Worm (Caenorhabditis elegans) whole organism, L4 larva: Measurements from ENCODE around the gene eif-1.A.

ENCODE experiments used
- D1046.2 ChIP-seq: fragments of 200-800 bp; sonication (Bioruptor generic); IDR thresholded peaks from 2 replicates; pipeline ENCODE4 v1.3.6; 2022; ENCODE audit warnings: missing genetic modification characterization, missing compliant biosample characterization
- F26F4.8 ChIP-seq: fragments of 200-800 bp; sonication (Bioruptor generic); conservative IDR thresholded peaks from 2 replicates; pipeline ENCODE4 v1.3.6; 2022; ENCODE audit warnings: missing genetic modification characterization, missing compliant biosample characterization
- F49E8.2 ChIP-seq: sonication (generic microtip); optimal IDR thresholded peaks from 2 replicates; lab custom pipeline; 2016; ENCODE audit warnings: missing compliant biosample characterization, mild to moderate bottlenecking, missing genetic modification characterization, borderline replicate concordance
- R02D3.7 ChIP-seq: fragments of 150-350 bp; sonication (generic microtip); optimal IDR thresholded peaks from 3 replicates; lab custom pipeline; 2014; ENCODE audit warnings: missing biosample characterization, missing genetic modification characterization
- T20F7.1 ChIP-seq: fragments of 200-800 bp; sonication (Bioruptor generic); optimal IDR thresholded peaks from 2 replicates; lab custom pipeline; 2018; ENCODE audit warnings: mild to moderate bottlenecking, missing genetic modification characterization, missing compliant biosample characterization
- Y75B8A.6 ChIP-seq: fragments of 200-800 bp; sonication (Bioruptor generic); IDR thresholded peaks from 2 replicates; pipeline ENCODE4 v1.3.6; 2022; ENCODE audit warnings: missing genetic modification reagents, missing genetic modification characterization, missing compliant biosample characterization
- aha-1 ChIP-seq: fragments of 150-350 bp; peaks from one replicate; lab custom pipeline; 2014; ENCODE audit warnings: missing biosample characterization, missing genetic modification characterization
- ama-1 ChIP-seq: fragments of 150-350 bp; optimal IDR thresholded peaks from 2 replicates; lab custom pipeline; 2014; ENCODE audit warnings: inconsistent platforms, mixed read lengths
- arid-1 ChIP-seq: fragments of 200-800 bp; sonication (Bioruptor generic); conservative IDR thresholded peaks from 2 replicates; pipeline ENCODE4 v1.3.6; 2022; ENCODE audit warnings: missing genetic modification reagents, missing genetic modification characterization, missing compliant biosample characterization
- attf-4 ChIP-seq: sonication (generic microtip); optimal IDR thresholded peaks from 3 replicates; lab custom pipeline; 2017; ENCODE audit warnings: missing biosample characterization, missing genetic modification characterization
- ces-1 ChIP-seq: fragments of 150-350 bp; sonication (generic microtip); optimal IDR thresholded peaks from 4 replicates; lab custom pipeline; 2014; ENCODE audit warnings: missing biosample characterization, missing genetic modification reagents, missing genetic modification characterization
- cey-2 ChIP-seq: sonication (generic microtip); optimal IDR thresholded peaks from 3 replicates; lab custom pipeline; 2017; ENCODE audit warnings: missing genetic modification characterization, mild to moderate bottlenecking, missing compliant biosample characterization, antibody characterized with exemption, borderline replicate concordance; ENCODE audit not compliant: insufficient read depth
- daf-16 ChIP-seq, 3 experiments: sonication (generic microtip); optimal IDR thresholded peaks; 2 replicates each; lab custom pipeline; 2016 to 2017; ENCODE audit warnings: missing genetic modification characterization in 3 of 3, missing genetic modification reagents in 3 of 3, mild to moderate bottlenecking in 2 of 3, missing compliant biosample characterization in 2 of 3, missing biosample characterization in 1 of 3, moderate library complexity in 1 of 3
- daf-19 ChIP-seq: fragments of 200-800 bp; sonication (Bioruptor generic); conservative IDR thresholded peaks from 2 replicates; pipeline ENCODE4 v1.3.6; 2022; ENCODE audit warnings: missing genetic modification characterization, missing compliant biosample characterization
- dve-1 ChIP-seq: sonication (generic microtip); optimal IDR thresholded peaks from 2 replicates; lab custom pipeline; 2017; ENCODE audit warnings: antibody characterized with exemption, mild to moderate bottlenecking, missing genetic modification characterization, missing compliant biosample characterization; ENCODE audit not compliant: insufficient read depth
- egl-43 ChIP-seq: fragments of 200-800 bp; sonication (Bioruptor generic); IDR thresholded peaks from 2 replicates; pipeline ENCODE4 v1.3.6; 2022; ENCODE audit warnings: missing genetic modification reagents, missing genetic modification characterization, missing compliant biosample characterization
- fos-1 ChIP-seq: fragments of 150-350 bp; optimal IDR thresholded peaks from 2 replicates; lab custom pipeline; 2014; ENCODE audit warnings: missing biosample characterization, missing genetic modification characterization
- hlh-11 ChIP-seq: fragments of 200-800 bp; sonication (Bioruptor generic); optimal IDR thresholded peaks from 2 replicates; lab custom pipeline; 2018; ENCODE audit warnings: mild to moderate bottlenecking, missing genetic modification characterization, missing compliant biosample characterization
- hlh-30 ChIP-seq: sonication (generic microtip); optimal IDR thresholded peaks from 2 replicates; lab custom pipeline; 2017; ENCODE audit warnings: antibody characterized with exemption, mild to moderate bottlenecking, missing genetic modification characterization, missing compliant biosample characterization; ENCODE audit not compliant: insufficient read depth
- lin-13 ChIP-seq: fragments of 150-350 bp; optimal IDR thresholded peaks from 2 replicates; lab custom pipeline; 2014; ENCODE audit warnings: missing biosample characterization, missing genetic modification reagents, missing genetic modification characterization
- lin-39 ChIP-seq: fragments of 150-350 bp; optimal IDR thresholded peaks from 2 replicates; lab custom pipeline; 2014; ENCODE audit warnings: missing biosample characterization, missing genetic modification reagents, missing genetic modification characterization
- lir-3 ChIP-seq: sonication (generic microtip); optimal IDR thresholded peaks from 2 replicates; lab custom pipeline; 2016; ENCODE audit warnings: mild to moderate bottlenecking, missing genetic modification characterization, missing compliant biosample characterization
- mdl-1 ChIP-seq, 2 experiments: fragments of 150-350 bp in 1 of 2; sonication (generic microtip) in 1 of 2; optimal IDR thresholded peaks; 2 replicates each; lab custom pipeline; 2014 to 2017; ENCODE audit warnings: missing biosample characterization in 2 of 2, missing genetic modification characterization in 2 of 2
- mep-1 ChIP-seq: fragments of 150-350 bp; sonication (generic microtip); optimal IDR thresholded peaks from 3 replicates; lab custom pipeline; 2014; ENCODE audit warnings: missing biosample characterization, missing genetic modification characterization
- mes-2 ChIP-seq: sonication (generic microtip); optimal IDR thresholded peaks from 2 replicates; lab custom pipeline; 2016; ENCODE audit warnings: missing genotype, mild to moderate bottlenecking, missing genetic modification characterization, missing compliant biosample characterization; ENCODE audit not compliant: poor library complexity, severe bottlenecking
- mxl-3 ChIP-seq: fragments of 200-800 bp; sonication (Bioruptor generic); optimal IDR thresholded peaks from 2 replicates; lab custom pipeline; 2018; ENCODE audit warnings: mild to moderate bottlenecking, missing genetic modification characterization, missing compliant biosample characterization
- nhr-237 ChIP-seq: sonication (generic microtip); optimal IDR thresholded peaks from 2 replicates; lab custom pipeline; 2017; ENCODE audit warnings: missing biosample characterization, missing genetic modification characterization
- nhr-25 ChIP-seq: sonication (generic microtip); optimal IDR thresholded peaks from 2 replicates; lab custom pipeline; 2017; ENCODE audit warnings: missing genetic modification characterization, mild to moderate bottlenecking, missing compliant biosample characterization, antibody characterized with exemption, moderate library complexity, borderline replicate concordance; ENCODE audit not compliant: insufficient read depth
- nhr-28 ChIP-seq: fragments of 150-350 bp; optimal IDR thresholded peaks from 2 replicates; lab custom pipeline; 2014; ENCODE audit warnings: missing biosample characterization, missing genetic modification characterization
- nhr-42 ChIP-seq: fragments of 200-800 bp; sonication (Bioruptor generic); IDR thresholded peaks from 2 replicates; pipeline ENCODE4 v1.3.6; 2022; ENCODE audit warnings: missing genetic modification characterization, missing compliant biosample characterization
- nhr-48 ChIP-seq: sonication (generic microtip); optimal IDR thresholded peaks from 2 replicates; lab custom pipeline; 2016; ENCODE audit warnings: mild to moderate bottlenecking, missing genetic modification characterization, missing compliant biosample characterization
- set-16 ChIP-seq: fragments of 200-800 bp; sonication (Bioruptor generic); IDR thresholded peaks from 2 replicates; pipeline ENCODE4 v1.3.6; 2022; ENCODE audit warnings: missing genetic modification reagents, missing genetic modification characterization, missing compliant biosample characterization
- skn-1 ChIP-seq: fragments of 150-350 bp; optimal IDR thresholded peaks from 2 replicates; lab custom pipeline; 2014; ENCODE audit warnings: missing biosample characterization, missing genetic modification characterization
- snpc-1.2 ChIP-seq: fragments of 200-800 bp; sonication (Bioruptor generic); IDR thresholded peaks from 2 replicates; pipeline ENCODE4 v1.3.6; 2022; ENCODE audit warnings: missing genetic modification reagents, missing genetic modification characterization, missing compliant biosample characterization
- tag-97 ChIP-seq: fragments of 200-800 bp; sonication (Bioruptor generic); IDR thresholded peaks from 2 replicates; pipeline ENCODE4 v1.3.6; 2022; ENCODE audit warnings: missing genetic modification characterization, missing compliant biosample characterization
- tra-1 ChIP-seq: fragments of 200-800 bp; sonication (Bioruptor generic); IDR thresholded peaks from 2 replicates; pipeline ENCODE4 v1.3.6; 2022; ENCODE audit warnings: missing genetic modification reagents, missing genetic modification characterization, missing compliant biosample characterization
- unc-130 ChIP-seq: sonication (generic microtip); optimal IDR thresholded peaks from 2 replicates; lab custom pipeline; 2016; ENCODE audit warnings: missing genetic modification reagents, missing genetic modification characterization, missing compliant biosample characterization
- unc-62 ChIP-seq, 3 experiments: fragments of 150-350 bp in 1 of 3; sonication (generic microtip); optimal IDR thresholded peaks in 2 of 3; peaks in 1 of 3; 1 replicate in 1 of 3; 2 replicates in 2 of 3; lab custom pipeline; 2014 to 2017; ENCODE audit warnings: missing biosample characterization in 3 of 3, missing genetic modification characterization in 3 of 3, missing genetic modification reagents in 3 of 3, missing genotype in 1 of 3
- zip-2 ChIP-seq: fragments of 150-350 bp; optimal IDR thresholded peaks from 2 replicates; lab custom pipeline; 2014; ENCODE audit warnings: missing biosample characterization, missing genetic modification characterization
- ztf-11 ChIP-seq: fragments of 150-350 bp; optimal IDR thresholded peaks from 2 replicates; lab custom pipeline; 2014; ENCODE audit warnings: missing biosample characterization, missing genetic modification characterization

eif-1.A gene

DNA sequence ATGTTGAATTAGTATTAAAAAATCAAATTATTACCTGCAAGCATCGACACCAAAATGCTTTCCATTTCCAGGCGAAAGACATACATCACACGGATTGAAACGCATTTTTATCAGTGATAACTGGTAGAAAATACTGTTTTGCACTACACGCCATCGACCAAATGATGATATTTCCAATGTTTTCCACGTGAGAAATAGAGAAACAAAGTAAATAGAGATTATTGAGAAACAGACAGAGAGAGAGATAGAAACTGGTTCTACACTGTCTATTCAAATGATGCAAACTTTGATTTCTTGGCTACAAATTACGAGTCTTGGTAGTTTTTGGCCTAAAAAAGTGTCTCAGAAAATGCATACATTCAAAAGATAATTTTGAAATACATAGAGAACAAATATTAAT is 22.4 kb upstream of the eif-1.A start, which contains the start of gene nhr-104 (continued):
- no peak for TF ChIP-seq F49E8.2 (tag; lab: Kevin White, UChicago)
- TF ChIP-seq lin-39 (tag; lab: Kevin White, UChicago): no peak
- no peak for TF ChIP-seq ama-1 (lab: Kevin White, UChicago)
- TF ChIP-seq ces-1 (GFP tag; lab: Kevin White, UChicago): no peak
- peak; percentile 67 for TF ChIP-seq hlh-30 (tag; lab: Kevin White, UChicago)
- no peak for TF ChIP-seq ztf-11
- TF ChIP-seq lir-3: no peak
- no peak for TF ChIP-seq daf-19 (GFP tag; lab: Robert Waterston, UW)
- TF ChIP-seq skn-1 (tag; lab: Kevin White, UChicago): no peak
- no peak for TF ChIP-seq nhr-237 (tag; lab: Kevin White, UChicago)
- TF ChIP-seq tra-1 (GFP tag; lab: Robert Waterston, UW): no peak

DNA sequence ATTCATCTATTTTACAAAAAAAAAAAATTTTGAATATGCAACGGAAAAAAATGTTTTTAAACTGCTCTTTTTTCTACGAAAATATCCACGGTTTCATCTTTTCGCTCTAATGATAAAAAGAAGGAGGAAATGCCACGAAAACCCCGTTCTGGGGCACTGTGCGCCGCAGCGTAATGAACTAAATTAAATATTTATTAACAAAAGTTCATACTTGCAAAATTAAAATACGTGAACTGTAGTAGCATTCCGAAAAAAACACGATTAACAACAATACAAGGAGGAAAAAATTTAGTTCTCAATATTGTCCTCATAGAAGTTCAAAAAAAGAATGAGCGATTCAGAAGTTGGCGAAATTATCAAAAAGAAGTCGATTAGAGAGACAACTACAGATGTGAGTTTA is 21.3 kb upstream of the eif-1.A start, which contains the start of gene R11E3.1:
R11E3.1 (plus strand) TSS at position 301 of the 400 bp plus-strand sequence.
- TF ChIP-seq mes-2 (tag; lab: Kevin White, UChicago) (no peak), D1046.2 (GFP tag; lab: Robert Waterston, UW) (no peak), nhr-237 (tag; lab: Kevin White, UChicago) (no peak), daf-19 (GFP tag; lab: Robert Waterston, UW) (no peak), lin-13 (GFP tag; lab: Kevin White, UChicago) (no peak), daf-16 (GFP tag; optimal IDR thresholded peaks at IDR 0.05; lab: Kevin White, UChicago) (no peak), daf-16 (tag; optimal IDR thresholded peaks at IDR 0.05; lab: Kevin White, UChicago) (no peak), dve-1 (tag; lab: Kevin White, UChicago) (no peak), unc-62 (GFP tag; optimal IDR thresholded peaks at IDR 0.05 in 1 of 2; lab: Kevin White, UChicago) (no peak), unc-62 (tag; optimal IDR thresholded peaks at IDR 0.05; lab: Kevin White, UChicago) (no peak), tra-1 (GFP tag; lab: Robert Waterston, UW) (no peak), ama-1 (lab: Kevin White, UChicago) (no peak), attf-4 (no peak), nhr-25 (tag; lab: Kevin White, UChicago) (no peak), T20F7.1 (GFP tag; lab: Kevin White, UChicago) (no peak), nhr-48 (tag; lab: Kevin White, UChicago) (no peak), set-16 (GFP tag; lab: Robert Waterston, UW) (no peak)

DNA sequence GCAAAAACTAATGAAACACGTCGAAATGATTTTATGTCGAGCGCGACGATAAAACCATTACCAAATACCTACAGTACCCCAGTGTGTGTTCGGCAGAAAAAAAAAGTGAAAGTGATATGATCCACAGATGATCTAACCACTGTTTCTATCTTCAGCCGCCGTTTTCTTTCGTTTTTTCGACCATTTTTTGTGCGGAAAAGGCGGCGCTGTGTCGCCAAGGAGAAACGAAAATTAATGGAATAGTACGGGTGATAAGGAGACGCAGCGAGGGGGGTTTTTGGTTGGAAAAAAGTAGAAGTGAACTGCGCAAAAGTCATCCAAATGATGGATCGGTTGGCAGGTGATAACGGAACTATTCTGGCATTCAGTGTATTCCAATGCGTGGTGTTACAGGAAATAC is 15.6 kb upstream of the eif-1.A start:
- TF ChIP-seq lin-13 (GFP tag; lab: Kevin White, UChicago): no peak
- peak; percentile 12 for TF ChIP-seq nhr-28 (tag; lab: Kevin White, UChicago)
- TF ChIP-seq mes-2 (tag; lab: Kevin White, UChicago): no peak
- no peak for TF ChIP-seq mep-1 (tag; lab: Kevin White, UChicago)
- TF ChIP-seq aha-1: no peak
- TF ChIP-seq fos-1 (tag; lab: Kevin White, UChicago): no peak
- no peak for TF ChIP-seq nhr-42 (GFP tag; lab: Robert Waterston, UW)
- 0 out of 2 replicates have a peak, but pooled peaks have one; percentile 44 for TF ChIP-seq tra-1 (GFP tag; lab: Robert Waterston, UW)
- TF ChIP-seq arid-1: no peak
- TF ChIP-seq F26F4.8 (GFP tag; lab: Robert Waterston, UW): no peak
- no peak for TF ChIP-seq egl-43 (GFP tag; lab: Robert Waterston, UW)
- no peak for TF ChIP-seq unc-130 (GFP tag; lab: Kevin White, UChicago)
- no peak for TF ChIP-seq tag-97
- TF ChIP-seq R02D3.7 (tag; lab: Kevin White, UChicago): no peak
- peak; percentile 8 for TF ChIP-seq mxl-3 (GFP tag; lab: Kevin White, UChicago)
- no peak for TF ChIP-seq mdl-1 (tag; optimal IDR thresholded peaks at IDR 0.05; lab: Kevin White, UChicago)
- TF ChIP-seq cey-2 (tag; lab: Kevin White, UChicago): peak; percentile 48
- no peak for TF ChIP-seq snpc-1.2 (GFP tag; lab: Robert Waterston, UW)
- TF ChIP-seq Y75B8A.6: no peak
- TF ChIP-seq nhr-48 (tag; lab: Kevin White, UChicago): peak; percentile 29
- TF ChIP-seq zip-2 (tag; lab: Kevin White, UChicago): no peak
- peak; percentile 37 for TF ChIP-seq hlh-11 (tag; lab: Kevin White, UChicago)
